Worm (Caenorhabditis elegans) whole organism, young adult: ENCODE data around the gene syf-2.

Source experiments
- C06A6.2 ChIP-seq: fragments of 200-800 bp; sonication (Bioruptor generic); conservative IDR thresholded peaks from 2 replicates; pipeline ENCODE4 v1.3.6; 2022; ENCODE audit warnings: missing genetic modification characterization, missing compliant biosample characterization
- C17E4.6 ChIP-seq: fragments of 200-800 bp; sonication (Bioruptor generic); IDR thresholded peaks from 2 replicates; pipeline ENCODE4 v1.3.6; 2022; ENCODE audit warnings: missing genetic modification reagents, missing genetic modification characterization, missing compliant biosample characterization
- D2030.7 ChIP-seq: fragments of 200-800 bp; sonication (Bioruptor generic); IDR thresholded peaks from 2 replicates; pipeline ENCODE4 v1.3.6; 2022; ENCODE audit warnings: missing genetic modification reagents, missing genetic modification characterization, missing compliant biosample characterization
- F49E8.2 ChIP-seq: sonication (generic microtip); optimal IDR thresholded peaks from 3 replicates; lab custom pipeline; 2017; ENCODE audit warnings: missing genetic modification characterization, mild to moderate bottlenecking, missing compliant biosample characterization, antibody characterized with exemption, moderate library complexity; ENCODE audit not compliant: insufficient read depth
- K12H6.12 ChIP-seq: fragments of 200-800 bp; sonication (Bioruptor generic); optimal IDR thresholded peaks from 2 replicates; lab custom pipeline; 2018; ENCODE audit warnings: mild to moderate bottlenecking, missing genetic modification characterization, missing compliant biosample characterization
- T07F8.4 ChIP-seq: sonication (generic microtip); optimal IDR thresholded peaks from 2 replicates; lab custom pipeline; 2016; ENCODE audit warnings: mild to moderate bottlenecking, missing genetic modification characterization, moderate library complexity, missing compliant biosample characterization
- T26A5.8 ChIP-seq: sonication (generic microtip); optimal IDR thresholded peaks from 2 replicates; lab custom pipeline; 2016; ENCODE audit warnings: missing genetic modification characterization, missing compliant biosample characterization
- Y53F4B.3 ChIP-seq: fragments of 200-800 bp; sonication (Bioruptor generic); IDR thresholded peaks from 2 replicates; pipeline ENCODE4 v1.3.6; 2022; ENCODE audit warnings: missing genetic modification reagents, missing genetic modification characterization, missing compliant biosample characterization
- Y95B8A.8 ChIP-seq: fragments of 200-800 bp; sonication (Bioruptor generic); IDR thresholded peaks from 2 replicates; pipeline ENCODE4 v1.3.6; 2022; ENCODE audit warnings: missing genetic modification reagents, missing genetic modification characterization, missing compliant biosample characterization
- ZK185.1 ChIP-seq: sonication (generic microtip); optimal IDR thresholded peaks from 2 replicates; lab custom pipeline; 2016; ENCODE audit warnings: mild to moderate bottlenecking, missing genetic modification characterization, missing compliant biosample characterization; ENCODE audit not compliant: poor library complexity, severe bottlenecking
- akir-1 ChIP-seq: fragments of 200-800 bp; sonication (Bioruptor generic); optimal IDR thresholded peaks from 2 replicates; lab custom pipeline; 2018; ENCODE audit warnings: mild to moderate bottlenecking, missing genetic modification characterization, moderate library complexity, missing compliant biosample characterization
- aptf-2 ChIP-seq: fragments of 200-800 bp; sonication (Bioruptor generic); conservative IDR thresholded peaks from 2 replicates; pipeline ENCODE4 v1.3.6; 2022; ENCODE audit warnings: missing genetic modification reagents, missing genetic modification characterization, missing compliant biosample characterization
- aptf-3 ChIP-seq: fragments of 200-800 bp; sonication (Bioruptor generic); IDR thresholded peaks from 2 replicates; pipeline ENCODE4 v1.3.6; 2022; ENCODE audit warnings: missing genetic modification characterization, missing compliant biosample characterization
- atf-7 ChIP-seq: sonication (generic microtip); optimal IDR thresholded peaks from 2 replicates; lab custom pipeline; 2017; ENCODE audit warnings: mild to moderate bottlenecking, missing genetic modification characterization, missing compliant biosample characterization
- cebp-2 ChIP-seq: fragments of 200-800 bp; sonication (Bioruptor generic); IDR thresholded peaks from 2 replicates; pipeline ENCODE4 v1.3.6; 2022; ENCODE audit warnings: missing genetic modification characterization, missing compliant biosample characterization
- ceh-91 ChIP-seq: fragments of 200-800 bp; sonication (Bioruptor generic); IDR thresholded peaks from 2 replicates; pipeline ENCODE4 v1.3.6; 2022; ENCODE audit warnings: missing genetic modification reagents, missing genetic modification characterization, missing compliant biosample characterization
- die-1 ChIP-seq: sonication (generic microtip); optimal IDR thresholded peaks from 2 replicates; lab custom pipeline; 2016; ENCODE audit warnings: missing genotype, mild to moderate bottlenecking, missing genetic modification characterization, missing compliant biosample characterization
- dox-1 ChIP-seq: fragments of 200-800 bp; sonication (Bioruptor generic); IDR thresholded peaks from 2 replicates; pipeline ENCODE4 v1.3.6; 2022; ENCODE audit warnings: missing genetic modification reagents, missing genetic modification characterization, missing compliant biosample characterization
- dpff-1 ChIP-seq: sonication (generic microtip); optimal IDR thresholded peaks from 2 replicates; lab custom pipeline; 2017; ENCODE audit warnings: mild to moderate bottlenecking, missing genetic modification characterization, missing compliant biosample characterization
- egrh-3 ChIP-seq: fragments of 200-800 bp; sonication (Bioruptor generic); IDR thresholded peaks from 2 replicates; pipeline ENCODE4 v1.3.6; 2022; ENCODE audit warnings: missing genetic modification reagents, missing genetic modification characterization, missing compliant biosample characterization
- ets-4 ChIP-seq: fragments of 200-800 bp; sonication (Bioruptor generic); optimal IDR thresholded peaks from 2 replicates; lab custom pipeline; 2018; ENCODE audit warnings: mild to moderate bottlenecking, missing genetic modification characterization, missing compliant biosample characterization
- gei-17 ChIP-seq: fragments of 200-800 bp; sonication (Bioruptor generic); optimal IDR thresholded peaks from 2 replicates; lab custom pipeline; 2018; ENCODE audit warnings: mild to moderate bottlenecking, missing genetic modification characterization, missing compliant biosample characterization
- him-1 ChIP-seq: sonication (generic microtip); optimal IDR thresholded peaks from 2 replicates; lab custom pipeline; 2016; ENCODE audit warnings: missing genotype, missing genetic modification reagents, missing genetic modification characterization, missing compliant biosample characterization
- hlh-12 ChIP-seq: sonication (generic microtip); optimal IDR thresholded peaks from 2 replicates; lab custom pipeline; 2016; ENCODE audit warnings: missing genetic modification characterization, missing compliant biosample characterization
- hmg-20 ChIP-seq: fragments of 200-800 bp; sonication (Bioruptor generic); IDR thresholded peaks from 2 replicates; pipeline ENCODE4 v1.3.6; 2022; ENCODE audit warnings: missing genetic modification reagents, missing genetic modification characterization, missing compliant biosample characterization
- let-526 ChIP-seq: fragments of 200-800 bp; sonication (Bioruptor generic); IDR thresholded peaks from 2 replicates; pipeline ENCODE4 v1.3.6; 2022; ENCODE audit warnings: missing genetic modification reagents, missing genetic modification characterization, missing compliant biosample characterization
- let-607 ChIP-seq, 2 experiments: fragments of 200-800 bp in 1 of 2; sonication (Bioruptor generic) in 1 of 2; sonication (generic microtip) in 1 of 2; optimal IDR thresholded peaks; 2 replicates each; lab custom pipeline; 2016 to 2018; ENCODE audit warnings: mild to moderate bottlenecking in 2 of 2, missing compliant biosample characterization in 2 of 2, missing genetic modification characterization in 2 of 2, moderate library complexity in 2 of 2, missing genotype in 1 of 2
- lin-26 ChIP-seq: fragments of 200-800 bp; sonication (Bioruptor generic); IDR thresholded peaks from 2 replicates; pipeline ENCODE4 v1.3.6; 2022; ENCODE audit warnings: missing genetic modification reagents, missing genetic modification characterization, missing compliant biosample characterization
- lsy-27 ChIP-seq: sonication (generic microtip); optimal IDR thresholded peaks from 2 replicates; lab custom pipeline; 2017; ENCODE audit warnings: missing genetic modification characterization, mild to moderate bottlenecking, missing compliant biosample characterization, antibody characterized with exemption, missing genotype, borderline replicate concordance; ENCODE audit not compliant: insufficient read depth
- madf-3 ChIP-seq: fragments of 200-800 bp; sonication (Bioruptor generic); IDR thresholded peaks from 2 replicates; pipeline ENCODE4 v1.3.6; 2022; ENCODE audit warnings: missing genetic modification reagents, missing genetic modification characterization, missing compliant biosample characterization
- madf-6 ChIP-seq: fragments of 200-800 bp; sonication (Bioruptor generic); IDR thresholded peaks from 2 replicates; pipeline ENCODE4 v1.3.6; 2022; ENCODE audit warnings: missing genetic modification reagents, missing genetic modification characterization, missing compliant biosample characterization
- madf-8 ChIP-seq: fragments of 200-800 bp; sonication (Bioruptor generic); conservative IDR thresholded peaks from 2 replicates; pipeline ENCODE4 v1.3.6; 2022; ENCODE audit warnings: missing genetic modification reagents, missing genetic modification characterization, missing compliant biosample characterization
- mcd-1 ChIP-seq: fragments of 200-800 bp; sonication (Bioruptor generic); IDR thresholded peaks from 2 replicates; pipeline ENCODE4 v1.3.6; 2022; ENCODE audit warnings: missing genetic modification reagents, missing genetic modification characterization, missing compliant biosample characterization
- nfyb-1 ChIP-seq: fragments of 200-800 bp; sonication (Bioruptor generic); IDR thresholded peaks from 2 replicates; pipeline ENCODE4 v1.3.6; 2022; ENCODE audit warnings: missing genetic modification reagents, missing genetic modification characterization, missing compliant biosample characterization
- rcor-1 ChIP-seq: fragments of 200-800 bp; sonication (Bioruptor generic); IDR thresholded peaks from 2 replicates; pipeline ENCODE4 v1.3.6; 2022; ENCODE audit warnings: missing genetic modification reagents, missing genetic modification characterization, missing compliant biosample characterization
- rpc-1 ChIP-seq, 2 experiments: fragments of 150-350 bp in 1 of 2; sonication (generic microtip) in 1 of 2; optimal IDR thresholded peaks; 2 replicates each; lab custom pipeline; 2014 to 2018; ENCODE audit warnings: missing biosample characterization in 1 of 2, missing genetic modification characterization in 1 of 2, missing genetic modification reagents in 1 of 2, missing genotype in 1 of 2
- snpc-1.3 ChIP-seq: sonication (generic microtip); optimal IDR thresholded peaks from 2 replicates; lab custom pipeline; 2017; ENCODE audit warnings: missing genetic modification characterization, mild to moderate bottlenecking, missing compliant biosample characterization, antibody characterized with exemption, moderate library complexity, missing genotype, missing genetic modification reagents; ENCODE audit not compliant: insufficient read depth
- tbp1 ChIP-seq: fragments of 200-800 bp; sonication (Bioruptor generic); optimal IDR thresholded peaks from 2 replicates; lab custom pipeline; 2018; ENCODE audit warnings: mild to moderate bottlenecking, missing genetic modification characterization, missing compliant biosample characterization
- unc-130 ChIP-seq: sonication (generic microtip); optimal IDR thresholded peaks from 2 replicates; lab custom pipeline; 2016; ENCODE audit warnings: missing genetic modification reagents, missing genetic modification characterization, missing compliant biosample characterization
- xnd-1 ChIP-seq: sonication (generic microtip); optimal IDR thresholded peaks from 2 replicates; lab custom pipeline; 2016; ENCODE audit warnings: missing genotype, missing genetic modification reagents, missing genetic modification characterization, missing compliant biosample characterization
- zim-3 ChIP-seq: sonication (generic microtip); optimal IDR thresholded peaks from 2 replicates; lab custom pipeline; 2017; ENCODE audit warnings: mild to moderate bottlenecking, missing genetic modification characterization, moderate library complexity, missing compliant biosample characterization
- ztf-18 ChIP-seq: sonication (generic microtip); optimal IDR thresholded peaks from 2 replicates; lab custom pipeline; 2016; ENCODE audit warnings: missing genotype, mild to moderate bottlenecking, missing genetic modification characterization, missing compliant biosample characterization
- ztf-25 ChIP-seq: fragments of 200-800 bp; sonication (Bioruptor generic); IDR thresholded peaks from 2 replicates; pipeline ENCODE4 v1.3.6; 2022; ENCODE audit warnings: missing genetic modification reagents, missing genetic modification characterization, missing compliant biosample characterization
- ztf-28 ChIP-seq: fragments of 200-800 bp; sonication (Bioruptor generic); IDR thresholded peaks from 2 replicates; pipeline ENCODE4 v1.3.6; 2022; ENCODE audit warnings: missing genetic modification reagents, missing genetic modification characterization, missing compliant biosample characterization

Gene syf-2

ce11 chrIII:7188300-7189052 is 26.6 kb upstream of the syf-2 start, which contains the start of the genes F37C12.21 and F37C12.10 (continued):
- TF ChIP-seq T07F8.4 (tag; lab: Kevin White, UChicago) (no peak), rpc-1 (optimal IDR thresholded peaks at IDR 0.05; lab: Kevin White, UChicago) (no peak), rpc-1 (tag; optimal IDR thresholded peaks at IDR 0.05; lab: Kevin White, UChicago) (no peak), atf-7 (no peak), K12H6.12 (tag; lab: Kevin White, UChicago) (no peak), nfyb-1 (GFP tag; lab: Robert Waterston, UW) (0 out of 2 replicates have a peak, but pooled peaks have one; percentile 8), Y95B8A.8 (no peak), lin-26 (0 out of 2 replicates have a peak, but pooled peaks have one; percentile 29), unc-130 (no peak), ztf-25 (GFP tag; lab: Robert Waterston, UW) (0 out of 2 replicates have a peak, but pooled peaks have one; percentile 22), aptf-2 (GFP tag; lab: Robert Waterston, UW) (no peak), madf-3 (GFP tag; lab: Robert Waterston, UW) (0 out of 2 replicates have a peak, but pooled peaks have one; percentile 19), madf-6 (GFP tag; lab: Robert Waterston, UW) (peak; percentile 43; the same call in 1 of the 2 replicates), gei-17 (GFP tag; lab: Kevin White, UChicago) (no peak), hmg-20 (GFP tag; lab: Robert Waterston, UW) (no peak), dpff-1 (no peak), ceh-91 (GFP tag; lab: Robert Waterston, UW) (no peak), aptf-3 (0 out of 2 replicates have a peak, but pooled peaks have one; percentile 17), ztf-28 (no peak), C17E4.6 (GFP tag; lab: Robert Waterston, UW) (no peak), Y53F4B.3 (GFP tag; lab: Robert Waterston, UW) (no peak), dox-1 (GFP tag; lab: Robert Waterston, UW) (peak; percentile 51), F49E8.2 (no peak), cebp-2 (GFP tag; lab: Robert Waterston, UW) (0 out of 2 replicates have a peak, but pooled peaks have one; percentile 63), madf-8 (GFP tag; lab: Robert Waterston, UW) (no peak), akir-1 (no peak), snpc-1.3 (tag; lab: Kevin White, UChicago) (no peak), hlh-12 (no peak), die-1 (no peak), T26A5.8 (tag; lab: Kevin White, UChicago) (no peak), C06A6.2 (GFP tag; lab: Robert Waterston, UW) (no peak), mcd-1 (GFP tag; lab: Robert Waterston, UW) (0 out of 2 replicates have a peak, but pooled peaks have one; percentile 6), D2030.7 (GFP tag; lab: Robert Waterston, UW) (no peak), lsy-27 (tag; lab: Kevin White, UChicago) (no peak), let-607 (tag; optimal IDR thresholded peaks at IDR 0.05; lab: Kevin White, UChicago) (peak in 1 of 2 experiments; percentile 24), ets-4 (GFP tag; lab: Kevin White, UChicago) (no peak), egrh-3 (GFP tag; lab: Robert Waterston, UW) (no peak), rcor-1 (no peak), tbp1 (no peak), ztf-18 (tag; lab: Kevin White, UChicago) (no peak), ZK185.1 (tag; lab: Kevin White, UChicago) (peak; percentile 25), him-1 (no peak), let-526 (no peak), xnd-1 (tag; lab: Kevin White, UChicago) (no peak), zim-3 (no peak)
